Fruit fly (Drosophila melanogaster) whole organism, larva: ENCODE measurements around the gene CG7974.

Experiments used
- noc ChIP-seq: fragments of 200-800 bp; sonication (Bioruptor generic); optimal IDR thresholded peaks from 3 replicates; lab custom pipeline; 2019; ENCODE audit warnings: missing biosample characterization, mild to moderate bottlenecking, missing genetic modification characterization, moderate library complexity

Gene CG7974

dm6 chr3L:1653752-1654151 is 11.2 kb upstream of the CG7974 start:
- no peak for TF ChIP-seq noc (tag; lab: Kevin White, UChicago)

dm6 chr3L:1661738-1662370 is 3.1 kb upstream of the CG7974 start:
- TF ChIP-seq noc (tag; lab: Kevin White, UChicago), result no peak

dm6 chr3L:1663531-1663930 is 1.4 kb upstream of the CG7974 start:
- no peak for TF ChIP-seq noc (tag; lab: Kevin White, UChicago)

dm6 chr3L:1664205-1664604 is 733 bp upstream of the CG7974 start:
- no peak for TF ChIP-seq noc (tag; lab: Kevin White, UChicago)

- no peak for TF ChIP-seq noc (tag; lab: Kevin White, UChicago)
Measured at dm6 chr3L:1665544-1665943, 606 bp downstream of the CG7974 start.

dm6 chr3L:1667423-1667822 is 2.5 kb downstream of the CG7974 start:
- TF ChIP-seq noc (tag; lab: Kevin White, UChicago), result no peak

- TF ChIP-seq noc (tag; lab: Kevin White, UChicago), result peak; percentile 78
Measured at dm6 chr3L:1668504-1668903, 3.6 kb downstream of the CG7974 start, which contains the start of gene RpL23A. RpL23A (minus strand) TSS chr3L:1668654.

- no peak for TF ChIP-seq noc (tag; lab: Kevin White, UChicago)
Measured at dm6 chr3L:1670008-1670407, 5.1 kb downstream of the CG7974 start, which contains the start of gene RabX5. RabX5 (minus strand) TSS chr3L:1670108.

dm6 chr3L:1672627-1673026 is 7.7 kb downstream of the CG7974 start, which contains the start of gene CG13930:
CG13930 (minus strand) TSS chr3L:1672727.
- no peak for TF ChIP-seq noc (tag; lab: Kevin White, UChicago)

- TF ChIP-seq noc (tag; lab: Kevin White, UChicago), result no peak
Measured at dm6 chr3L:1674381-1674780, 9.4 kb downstream of the CG7974 start, which contains the start of gene CG7991. CG7991 (plus strand) TSS chr3L:1674709.

dm6 chr3L:1675242-1675641 is 10.3 kb downstream of the CG7974 start:
- peak; percentile 17 for TF ChIP-seq noc (tag; lab: Kevin White, UChicago)

dm6 chr3L:1676222-1676621 is 11.3 kb downstream of the CG7974 start:
- TF ChIP-seq noc (tag; lab: Kevin White, UChicago), result no peak

- TF ChIP-seq noc (tag; lab: Kevin White, UChicago), result no peak
Measured at dm6 chr3L:1679394-1679793, 14.5 kb downstream of the CG7974 start.

dm6 chr3L:1683091-1683490 is 18.2 kb downstream of the CG7974 start:
- TF ChIP-seq noc (tag; lab: Kevin White, UChicago), result no peak

- TF ChIP-seq noc (tag; lab: Kevin White, UChicago), result no peak
Measured at dm6 chr3L:1688161-1688560, 23.2 kb downstream of the CG7974 start.

- TF ChIP-seq noc (tag; lab: Kevin White, UChicago), result no peak
Measured at dm6 chr3L:1688569-1688968, 23.6 kb downstream of the CG7974 start.

- TF ChIP-seq noc (tag; lab: Kevin White, UChicago), result no peak
Measured at dm6 chr3L:1690727-1691413, 25.9 kb downstream of the CG7974 start.
